Worm (Caenorhabditis elegans) whole organism, L1 larva: ENCODE results near the gene F09E10.5.

Experiments used
- C16A3.4 ChIP-seq: fragments of 150-350 bp; optimal IDR thresholded peaks from 2 replicates; lab custom pipeline; 2014; ENCODE audit warnings: missing biosample characterization, missing genetic modification characterization
- ceh-63 ChIP-seq: fragments of 200-800 bp; sonication (Bioruptor generic); optimal IDR thresholded peaks from 2 replicates; lab custom pipeline; 2018; ENCODE audit warnings: mild to moderate bottlenecking, missing genetic modification characterization, missing compliant biosample characterization
- ceh-82 ChIP-seq, 3 experiments: fragments of 150-350 bp in 1 of 3; sonication (generic microtip) in 2 of 3; optimal IDR thresholded peaks; 2 replicates each; lab custom pipeline; 2014 to 2017; ENCODE audit warnings: missing biosample characterization in 3 of 3, missing genetic modification characterization in 3 of 3
- ceh-90 ChIP-seq: sonication (generic microtip); optimal IDR thresholded peaks from 2 replicates; lab custom pipeline; 2016; ENCODE audit warnings: missing genetic modification characterization, missing compliant biosample characterization
- efl-1 ChIP-seq, 4 experiments: fragments of 150-350 bp; optimal IDR thresholded peaks in 3 of 4; peaks in 1 of 4; 1 replicate in 1 of 4; 2 replicates in 3 of 4; lab custom pipeline; 2014; ENCODE audit warnings: missing biosample characterization in 2 of 4, missing genetic modification characterization in 2 of 4, missing genetic modification reagents in 2 of 4
- egl-27 ChIP-seq, 2 experiments: fragments of 150-350 bp in 1 of 2; sonication (generic microtip); optimal IDR thresholded peaks; 3 replicates each; lab custom pipeline; 2017 to 2018; ENCODE audit warnings: missing biosample characterization in 2 of 2, missing genetic modification characterization in 2 of 2, missing genetic modification reagents in 2 of 2
- elt-2 ChIP-seq: sonication (generic microtip); optimal IDR thresholded peaks from 2 replicates; lab custom pipeline; 2016; ENCODE audit warnings: missing genetic modification characterization, mild to moderate bottlenecking, inconsistent platforms, missing compliant biosample characterization, missing genetic modification reagents
- ets-5 ChIP-seq: fragments of 200-800 bp; sonication (Bioruptor generic); IDR thresholded peaks from 2 replicates; pipeline ENCODE4 v1.3.6; 2022; ENCODE audit warnings: missing genetic modification characterization, missing compliant biosample characterization
- irx-1 ChIP-seq: sonication (generic microtip); optimal IDR thresholded peaks from 2 replicates; lab custom pipeline; 2016; ENCODE audit warnings: missing genetic modification characterization, missing compliant biosample characterization
- isw-1 ChIP-seq: fragments of 200-800 bp; sonication (Bioruptor generic); IDR thresholded peaks from 2 replicates; pipeline ENCODE4 v1.3.6; 2022; ENCODE audit warnings: missing genetic modification characterization, missing compliant biosample characterization
- jun-1 ChIP-seq: fragments of 150-350 bp; optimal IDR thresholded peaks from 2 replicates; lab custom pipeline; 2014; ENCODE audit warnings: missing biosample characterization, missing genetic modification reagents, missing genetic modification characterization
- lin-14 ChIP-seq: fragments of 200-800 bp; sonication (Bioruptor generic); optimal IDR thresholded peaks from 2 replicates; lab custom pipeline; 2018; ENCODE audit warnings: mild to moderate bottlenecking, missing genetic modification characterization, moderate library complexity, missing compliant biosample characterization
- lin-35 ChIP-seq, 2 experiments: fragments of 150-350 bp; optimal IDR thresholded peaks; 2 replicates each; lab custom pipeline; 2014; ENCODE audit warnings: missing biosample characterization in 2 of 2, missing genetic modification characterization in 2 of 2, missing genetic modification reagents in 2 of 2
- lin-39 ChIP-seq: fragments of 150-350 bp; optimal IDR thresholded peaks from 2 replicates; lab custom pipeline; 2014; ENCODE audit warnings: missing biosample characterization, missing genetic modification reagents, missing genetic modification characterization
- mab-9 ChIP-seq: fragments of 200-800 bp; sonication (Bioruptor generic); IDR thresholded peaks from 2 replicates; pipeline ENCODE4 v1.3.6; 2022; ENCODE audit warnings: missing genetic modification reagents, missing genetic modification characterization, missing compliant biosample characterization
- mep-1 ChIP-seq: fragments of 150-350 bp; optimal IDR thresholded peaks from 2 replicates; lab custom pipeline; 2014; ENCODE audit warnings: missing biosample characterization, missing genetic modification characterization
- nhr-47 ChIP-seq: sonication (generic microtip); optimal IDR thresholded peaks from 2 replicates; lab custom pipeline; 2016; ENCODE audit warnings: mild to moderate bottlenecking, missing genetic modification characterization, moderate library complexity, missing compliant biosample characterization
- nhr-71 ChIP-seq: sonication (generic microtip); optimal IDR thresholded peaks from 2 replicates; lab custom pipeline; 2016; ENCODE audit warnings: mild to moderate bottlenecking, missing genetic modification characterization, moderate library complexity, missing compliant biosample characterization
- nhr-76 ChIP-seq: sonication (generic microtip); optimal IDR thresholded peaks from 2 replicates; lab custom pipeline; 2017; ENCODE audit warnings: missing biosample characterization, missing genetic modification characterization
- nhr-77 ChIP-seq: fragments of 150-350 bp; optimal IDR thresholded peaks from 2 replicates; lab custom pipeline; 2014; ENCODE audit warnings: missing biosample characterization, missing genetic modification characterization
- nhr-84 ChIP-seq: sonication (generic microtip); optimal IDR thresholded peaks from 2 replicates; lab custom pipeline; 2017; ENCODE audit warnings: missing biosample characterization, missing genetic modification characterization
- nhr-90 ChIP-seq: sonication (generic microtip); optimal IDR thresholded peaks from 2 replicates; lab custom pipeline; 2016; ENCODE audit warnings: mild to moderate bottlenecking, missing genetic modification characterization, missing compliant biosample characterization; ENCODE audit not compliant: poor library complexity
- pag-3 ChIP-seq: sonication (generic microtip); optimal IDR thresholded peaks from 2 replicates; lab custom pipeline; 2017; ENCODE audit warnings: missing genetic modification characterization, mild to moderate bottlenecking, missing compliant biosample characterization, antibody characterized with exemption, borderline replicate concordance; ENCODE audit not compliant: insufficient read depth
- pax-3 ChIP-seq: fragments of 200-800 bp; sonication (Bioruptor generic); optimal IDR thresholded peaks from 2 replicates; lab custom pipeline; 2018; ENCODE audit warnings: mild to moderate bottlenecking, missing genetic modification characterization, moderate library complexity, missing compliant biosample characterization
- pqm-1 ChIP-seq: sonication (generic microtip); optimal IDR thresholded peaks from 3 replicates; lab custom pipeline; 2017; ENCODE audit warnings: missing biosample characterization, missing genetic modification characterization
- rnt-1 ChIP-seq: sonication (generic microtip); optimal IDR thresholded peaks from 2 replicates; lab custom pipeline; 2016; ENCODE audit warnings: mild to moderate bottlenecking, missing genetic modification characterization, moderate library complexity, missing compliant biosample characterization
- skn-1 ChIP-seq: fragments of 150-350 bp; optimal IDR thresholded peaks from 2 replicates; lab custom pipeline; 2014; ENCODE audit warnings: missing biosample characterization, missing genetic modification characterization
- snpc-4 ChIP-seq: fragments of 150-350 bp; optimal IDR thresholded peaks from 2 replicates; lab custom pipeline; 2014; ENCODE audit warnings: missing biosample characterization, missing genetic modification characterization
- snu-23 ChIP-seq: sonication (generic microtip); optimal IDR thresholded peaks from 2 replicates; lab custom pipeline; 2016; ENCODE audit warnings: missing genetic modification characterization, missing compliant biosample characterization
- sox-4 ChIP-seq: sonication (generic microtip); optimal IDR thresholded peaks from 2 replicates; lab custom pipeline; 2016; ENCODE audit warnings: missing genetic modification characterization, missing compliant biosample characterization
- sptf-1 ChIP-seq: fragments of 150-350 bp; optimal IDR thresholded peaks from 2 replicates; lab custom pipeline; 2014; ENCODE audit warnings: missing biosample characterization, missing genetic modification characterization
- tbx-2 ChIP-seq: sonication (generic microtip); optimal IDR thresholded peaks from 2 replicates; lab custom pipeline; 2016; ENCODE audit warnings: missing genetic modification characterization, missing compliant biosample characterization
- tlp-1 ChIP-seq: fragments of 150-350 bp; optimal IDR thresholded peaks from 2 replicates; lab custom pipeline; 2014; ENCODE audit warnings: missing biosample characterization, missing genetic modification characterization
- unc-30 ChIP-seq: sonication (generic microtip); optimal IDR thresholded peaks from 2 replicates; lab custom pipeline; 2017; ENCODE audit warnings: missing biosample characterization, missing genetic modification characterization
- unc-62 ChIP-seq: fragments of 150-350 bp; optimal IDR thresholded peaks from 2 replicates; lab custom pipeline; 2014; ENCODE audit warnings: missing biosample characterization, missing genetic modification reagents, missing genetic modification characterization
- vab-15 ChIP-seq: sonication (generic microtip); optimal IDR thresholded peaks from 2 replicates; lab custom pipeline; 2017; ENCODE audit warnings: missing genotype, mild to moderate bottlenecking, missing genetic modification characterization, missing compliant biosample characterization
- zag-1 ChIP-seq: fragments of 150-350 bp; optimal IDR thresholded peaks from 2 replicates; lab custom pipeline; 2014; ENCODE audit warnings: missing biosample characterization, missing genetic modification characterization
- ztf-11 ChIP-seq, 2 experiments: sonication (generic microtip); optimal IDR thresholded peaks; 2 replicates each; lab custom pipeline; 2016 to 2017; ENCODE audit warnings: missing genetic modification characterization in 2 of 2, missing biosample characterization in 1 of 2, missing compliant biosample characterization in 1 of 2
- ztf-4 ChIP-seq: fragments of 150-350 bp; optimal IDR thresholded peaks from 2 replicates; lab custom pipeline; 2014; ENCODE audit warnings: missing biosample characterization, missing genetic modification characterization

Gene F09E10.5

ce11 chrX:1497581-1497980, 3.4 kb upstream of the F09E10.5 start, which contains the start of gene F09E10.6:
Gene F09E10.6, minus strand, starts transcription at chrX:1497681.
- TF ChIP-seq ztf-11 (tag; optimal IDR thresholded peaks at IDR 0.05; lab: Kevin White, UChicago) = no peak
- no peak for TF ChIP-seq tbx-2 (tag; lab: Kevin White, UChicago)
- no peak for TF ChIP-seq pax-3 (tag; lab: Kevin White, UChicago)
- TF ChIP-seq lin-14 (GFP tag; lab: Kevin White, UChicago) = no peak
- TF ChIP-seq snpc-4 (tag; lab: Kevin White, UChicago) = no peak
- TF ChIP-seq ets-5 (GFP tag; lab: Robert Waterston, UW) = no peak
- TF ChIP-seq mab-9 (GFP tag; lab: Robert Waterston, UW) = no peak
- TF ChIP-seq jun-1 (tag; lab: Kevin White, UChicago) = no peak
- TF ChIP-seq nhr-71 (tag; lab: Kevin White, UChicago) = no peak
- TF ChIP-seq unc-30 (tag; lab: Kevin White, UChicago) = no peak
- TF ChIP-seq ceh-63 = no peak
- no peak for TF ChIP-seq ceh-82 (tag; optimal IDR thresholded peaks at IDR 0.05; lab: Kevin White, UChicago)
- TF ChIP-seq, all 84 proteins: peak for 0

ce11 chrX:1495980-1496379, 1.8 kb upstream of the F09E10.5 start:
- TF ChIP-seq egl-27 (tag; optimal IDR thresholded peaks at IDR 0.05; lab: Kevin White, UChicago) (no peak), unc-62 (GFP tag; lab: Kevin White, UChicago) (no peak)

- no peak for TF ChIP-seq nhr-76 (tag; lab: Kevin White, UChicago)
- TF ChIP-seq lin-14 (GFP tag; lab: Kevin White, UChicago) = no peak
- TF ChIP-seq lin-35 (GFP tag; optimal IDR thresholded peaks at IDR 0.05; lab: Kevin White, UChicago) = peak in 1 of 2 experiments; percentile 4
- TF ChIP-seq jun-1 (tag; lab: Kevin White, UChicago) = peak; percentile 17
- no peak for TF ChIP-seq ceh-90 (tag; lab: Kevin White, UChicago)
- TF ChIP-seq pag-3 = no peak
- peak; percentile 3 for TF ChIP-seq irx-1 (tag; lab: Kevin White, UChicago)
- peak; percentile 39 for TF ChIP-seq nhr-90 (tag; lab: Kevin White, UChicago)
- TF ChIP-seq ceh-82 (tag; optimal IDR thresholded peaks at IDR 0.05; lab: Kevin White, UChicago) = peak in 1 of 3 experiments; percentile 3
- no peak for TF ChIP-seq pqm-1 (tag; lab: Kevin White, UChicago)
- TF ChIP-seq nhr-71 (tag; lab: Kevin White, UChicago) = peak; percentile 7
- no peak for TF ChIP-seq C16A3.4
- no peak for TF ChIP-seq efl-1 (optimal IDR thresholded peaks at IDR 0.05; lab: Kevin White, UChicago)
- peak in 1 of 2 experiments; percentile 27 for TF ChIP-seq efl-1 (GFP tag; optimal IDR thresholded peaks at IDR 0.05 in 1 of 2; lab: Kevin White, UChicago)
- TF ChIP-seq skn-1 (tag; lab: Kevin White, UChicago) = peak; percentile 23
- TF ChIP-seq isw-1 (GFP tag; lab: Robert Waterston, UW) = no peak
- no peak for TF ChIP-seq mep-1 (tag; lab: Kevin White, UChicago)
- TF ChIP-seq rnt-1 (tag; lab: Kevin White, UChicago) = peak; percentile 13
- TF ChIP-seq unc-30 (tag; lab: Kevin White, UChicago) = no peak
- TF ChIP-seq nhr-47 (tag; lab: Kevin White, UChicago) = peak; percentile 58
- peak; percentile 51 for TF ChIP-seq snu-23
Measured at ce11 chrX:1492174-1492573, 2.0 kb downstream of the F09E10.5 start.

- no peak for TF ChIP-seq mab-9 (GFP tag; lab: Robert Waterston, UW)
- TF ChIP-seq sptf-1 (tag; lab: Kevin White, UChicago) = no peak
- no peak for TF ChIP-seq unc-62 (GFP tag; lab: Kevin White, UChicago)
- no peak for TF ChIP-seq tlp-1 (tag; lab: Kevin White, UChicago)
- TF ChIP-seq nhr-84 = no peak
- TF ChIP-seq ceh-82 (tag; optimal IDR thresholded peaks at IDR 0.05; lab: Kevin White, UChicago) = no peak
- TF ChIP-seq sox-4 (tag; lab: Kevin White, UChicago) = no peak
- TF ChIP-seq lin-39 = no peak
- TF ChIP-seq zag-1 (tag; lab: Kevin White, UChicago) = no peak
- TF ChIP-seq ztf-4 = no peak
- TF ChIP-seq elt-2 (tag; lab: Kevin White, UChicago) = no peak
- no peak for TF ChIP-seq lin-14 (GFP tag; lab: Kevin White, UChicago)
- TF ChIP-seq egl-27 (tag; optimal IDR thresholded peaks at IDR 0.05; lab: Kevin White, UChicago) = no peak
- no peak for TF ChIP-seq vab-15 (tag; lab: Kevin White, UChicago)
- no peak for TF ChIP-seq nhr-77 (tag; lab: Kevin White, UChicago)
- TF ChIP-seq, all 84 proteins: peak for 0
Measured at ce11 chrX:1491036-1491435, 3.1 kb downstream of the F09E10.5 start.
